Worm (Caenorhabditis elegans): ENCODE results near the gene ccep-135.

ce11 chrIII:3127613-3128012 is 35.9 kb downstream of the ccep-135 start:
- TF ChIP-seq B0310.2 (tag; optimal IDR thresholded peaks at IDR 0.05): no peak
- TF ChIP-seq hmg-4 (GFP tag; optimal IDR thresholded peaks at IDR 0.05): no peak

Measured in whole organism, early embryonic.